Worm (Caenorhabditis elegans) whole organism, L3 larva: ENCODE data around the gene C49C3.7.

Source experiments
- R02D3.7 ChIP-seq: fragments of 150-350 bp; optimal IDR thresholded peaks from 2 replicates; lab custom pipeline; 2014; ENCODE audit warnings: missing biosample characterization, missing genetic modification characterization
- aly-2 ChIP-seq: fragments of 150-350 bp; optimal IDR thresholded peaks from 2 replicates; lab custom pipeline; 2014; ENCODE audit warnings: missing biosample characterization, missing genetic modification characterization
- ama-1 ChIP-seq: fragments of 150-350 bp; optimal IDR thresholded peaks from 2 replicates; lab custom pipeline; 2018
- ceh-28 ChIP-seq: fragments of 150-350 bp; optimal IDR thresholded peaks from 2 replicates; lab custom pipeline; 2014; ENCODE audit warnings: missing biosample characterization, missing genetic modification reagents, missing genetic modification characterization
- ceh-82 ChIP-seq: fragments of 150-350 bp; optimal IDR thresholded peaks from 2 replicates; lab custom pipeline; 2014; ENCODE audit warnings: missing biosample characterization, missing genetic modification characterization
- daf-12 ChIP-seq: fragments of 150-350 bp; optimal IDR thresholded peaks from 2 replicates; lab custom pipeline; 2014; ENCODE audit warnings: missing biosample characterization, missing genetic modification reagents, missing genetic modification characterization
- egl-5 ChIP-seq: fragments of 150-350 bp; optimal IDR thresholded peaks from 2 replicates; lab custom pipeline; 2017; ENCODE audit warnings: missing biosample characterization, missing genetic modification reagents, missing genetic modification characterization, inconsistent platforms
- elt-2 ChIP-seq: sonication (generic microtip); optimal IDR thresholded peaks from 2 replicates; lab custom pipeline; 2016; ENCODE audit warnings: missing genetic modification reagents, mild to moderate bottlenecking, missing genetic modification characterization, missing compliant biosample characterization
- eor-1 ChIP-seq, 2 experiments: fragments of 150-350 bp; optimal IDR thresholded peaks; 2 replicates each; lab custom pipeline; 2014 to 2018; ENCODE audit warnings: missing biosample characterization in 2 of 2, missing genetic modification characterization in 2 of 2
- fkh-2 ChIP-seq: fragments of 150-350 bp; optimal IDR thresholded peaks from 2 replicates; lab custom pipeline; 2014; ENCODE audit warnings: missing biosample characterization, missing genetic modification reagents, missing genetic modification characterization
- fos-1 ChIP-seq: fragments of 150-350 bp; optimal IDR thresholded peaks from 2 replicates; lab custom pipeline; 2014; ENCODE audit warnings: missing biosample characterization, missing genetic modification characterization
- hmg-11 ChIP-seq: sonication (generic microtip); optimal IDR thresholded peaks from 2 replicates; lab custom pipeline; 2016; ENCODE audit warnings: missing genetic modification characterization, missing compliant biosample characterization
- lin-15B ChIP-seq: fragments of 150-350 bp; optimal IDR thresholded peaks from 2 replicates; lab custom pipeline; 2014; ENCODE audit warnings: missing biosample characterization, missing genetic modification characterization
- lsy-12 ChIP-seq: sonication (generic microtip); optimal IDR thresholded peaks from 2 replicates; lab custom pipeline; 2016; ENCODE audit warnings: mild to moderate bottlenecking, missing genetic modification characterization, missing compliant biosample characterization
- mdl-1 ChIP-seq: fragments of 150-350 bp; optimal IDR thresholded peaks from 2 replicates; lab custom pipeline; 2014; ENCODE audit warnings: missing biosample characterization, missing genetic modification characterization
- mml-1 ChIP-seq: fragments of 150-350 bp; sonication (generic microtip); optimal IDR thresholded peaks from 3 replicates; lab custom pipeline; 2014; ENCODE audit warnings: missing biosample characterization, missing genetic modification characterization
- nfya-1 ChIP-seq: sonication (generic microtip); optimal IDR thresholded peaks from 2 replicates; lab custom pipeline; 2017; ENCODE audit warnings: missing genetic modification characterization, mild to moderate bottlenecking, missing compliant biosample characterization, antibody characterized with exemption, moderate library complexity; ENCODE audit not compliant: insufficient read depth
- nhr-11 ChIP-seq: fragments of 150-350 bp; optimal IDR thresholded peaks from 2 replicates; lab custom pipeline; 2014; ENCODE audit warnings: missing biosample characterization, missing genetic modification characterization
- nhr-12 ChIP-seq: fragments of 150-350 bp; optimal IDR thresholded peaks from 2 replicates; lab custom pipeline; 2014; ENCODE audit warnings: missing biosample characterization, missing genetic modification characterization
- nhr-23 ChIP-seq: fragments of 150-350 bp; optimal IDR thresholded peaks from 2 replicates; lab custom pipeline; 2014; ENCODE audit warnings: missing biosample characterization, missing genetic modification reagents, missing genetic modification characterization
- nhr-237 ChIP-seq: fragments of 150-350 bp; optimal IDR thresholded peaks from 2 replicates; lab custom pipeline; 2014; ENCODE audit warnings: missing biosample characterization, missing genetic modification characterization
- nhr-25 ChIP-seq: sonication (generic microtip); optimal IDR thresholded peaks from 2 replicates; lab custom pipeline; 2017; ENCODE audit warnings: missing biosample characterization, missing genetic modification characterization
- nhr-28 ChIP-seq: fragments of 150-350 bp; optimal IDR thresholded peaks from 2 replicates; lab custom pipeline; 2014; ENCODE audit warnings: missing biosample characterization, missing genetic modification characterization
- nhr-67 ChIP-seq: fragments of 150-350 bp; optimal IDR thresholded peaks from 2 replicates; lab custom pipeline; 2014; ENCODE audit warnings: missing biosample characterization, missing genetic modification characterization
- nhr-76 ChIP-seq: fragments of 150-350 bp; sonication (generic microtip); optimal IDR thresholded peaks from 5 replicates; lab custom pipeline; 2014; ENCODE audit warnings: missing biosample characterization, missing genetic modification characterization
- nhr-77 ChIP-seq: fragments of 150-350 bp; optimal IDR thresholded peaks from 2 replicates; lab custom pipeline; 2014; ENCODE audit warnings: missing biosample characterization, missing genetic modification characterization
- pha-4 ChIP-seq: fragments of 150-350 bp; optimal IDR thresholded peaks from 2 replicates; lab custom pipeline; 2014; ENCODE audit warnings: missing biosample characterization, missing genetic modification reagents, missing genetic modification characterization
- pqm-1 ChIP-seq: fragments of 150-350 bp; optimal IDR thresholded peaks from 2 replicates; lab custom pipeline; 2017; ENCODE audit warnings: missing biosample characterization, missing genetic modification characterization, inconsistent platforms
- sea-2 ChIP-seq: fragments of 150-350 bp; sonication (generic microtip); optimal IDR thresholded peaks from 4 replicates; lab custom pipeline; 2014; ENCODE audit warnings: missing biosample characterization, missing genetic modification reagents, missing genetic modification characterization
- skn-1 ChIP-seq: fragments of 150-350 bp; optimal IDR thresholded peaks from 2 replicates; lab custom pipeline; 2014; ENCODE audit warnings: missing biosample characterization, missing genetic modification characterization
- snpc-4 ChIP-seq: fragments of 150-350 bp; optimal IDR thresholded peaks from 2 replicates; lab custom pipeline; 2014; ENCODE audit warnings: missing biosample characterization, missing genetic modification characterization
- tbx-2 ChIP-seq: sonication (generic microtip); optimal IDR thresholded peaks from 2 replicates; lab custom pipeline; 2016; ENCODE audit warnings: mild to moderate bottlenecking, missing genetic modification characterization, missing compliant biosample characterization
- unc-39 ChIP-seq: sonication (generic microtip); optimal IDR thresholded peaks from 4 replicates; lab custom pipeline; 2017; ENCODE audit warnings: missing biosample characterization, missing genetic modification characterization
- unc-62 ChIP-seq: fragments of 150-350 bp; sonication (generic microtip); optimal IDR thresholded peaks from 4 replicates; lab custom pipeline; 2014; ENCODE audit warnings: missing biosample characterization, missing genetic modification reagents, missing genetic modification characterization
- ztf-11 ChIP-seq: fragments of 150-350 bp; optimal IDR thresholded peaks from 2 replicates; lab custom pipeline; 2014; ENCODE audit warnings: missing biosample characterization, missing genetic modification characterization
- ztf-4 ChIP-seq: fragments of 150-350 bp; optimal IDR thresholded peaks from 2 replicates; lab custom pipeline; 2014; ENCODE audit warnings: missing biosample characterization, missing genetic modification characterization

C49C3.7 gene

DNA sequence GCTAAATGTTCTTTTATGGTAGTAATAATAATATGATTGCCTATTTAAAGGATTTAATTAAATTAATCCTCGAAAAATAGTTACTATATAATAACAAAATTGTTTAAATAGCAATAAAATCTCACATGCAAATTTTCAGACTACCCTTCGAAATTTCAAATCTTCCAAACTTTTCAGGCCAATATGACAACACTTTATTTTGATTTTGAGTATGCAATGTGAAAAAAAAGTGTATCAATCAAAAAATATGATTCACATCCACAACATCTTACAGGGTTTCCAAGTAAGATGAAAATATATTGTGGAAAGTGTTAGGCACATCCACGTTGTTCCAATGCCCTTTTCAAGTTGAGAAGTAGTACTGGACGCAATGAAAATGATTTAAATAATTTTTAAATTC is 20.5 kb upstream of the C49C3.7 start, which contains the start of gene snf-9:
Gene snf-9 (plus strand): TSS at position 301 of the 400 bp plus-strand sequence.
- no peak for TF ChIP-seq lsy-12 (tag; lab: Kevin White, UChicago)
- no peak for TF ChIP-seq nhr-237 (tag; lab: Kevin White, UChicago)
- no peak for TF ChIP-seq daf-12 (tag; lab: Kevin White, UChicago)
- no peak for TF ChIP-seq eor-1 (tag; optimal IDR thresholded peaks at IDR 0.05; lab: Kevin White, UChicago)
- TF ChIP-seq unc-62 (GFP tag; lab: Kevin White, UChicago), result no peak
- TF ChIP-seq ceh-82 (tag; lab: Kevin White, UChicago), result no peak
- TF ChIP-seq nhr-11 (tag; lab: Kevin White, UChicago), result no peak
- no peak for TF ChIP-seq snpc-4 (tag; lab: Kevin White, UChicago)
- TF ChIP-seq mml-1 (tag; lab: Kevin White, UChicago), result no peak
- no peak for TF ChIP-seq nfya-1 (tag; lab: Kevin White, UChicago)
- no peak for TF ChIP-seq elt-2 (tag; lab: Kevin White, UChicago)

DNA sequence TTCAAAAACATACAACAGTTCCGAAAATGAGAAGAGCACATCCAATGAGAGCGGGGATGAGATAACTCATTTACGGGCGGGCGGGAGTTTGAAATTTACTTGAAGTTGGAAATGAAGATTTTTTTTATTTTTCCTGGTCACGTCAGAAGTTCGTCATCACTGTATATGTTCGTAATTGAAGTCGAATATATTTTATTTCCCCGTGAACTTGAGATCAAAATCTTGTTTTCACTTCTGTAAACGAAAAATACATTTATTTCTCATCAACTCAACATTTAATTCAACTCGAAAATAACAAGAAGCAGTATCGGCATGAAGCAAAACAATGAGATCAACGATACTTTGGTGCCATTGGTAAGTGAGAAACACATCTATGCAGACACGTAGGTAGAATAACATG is 16.0 kb upstream of the C49C3.7 start, which contains the start of gene C49C3.20:
Gene C49C3.20 (minus strand): TSS at position 101 of the 400 bp plus-strand sequence.
- TF ChIP-seq skn-1 (tag; lab: Kevin White, UChicago) (no peak), lin-15B (tag; lab: Kevin White, UChicago) (no peak), nhr-12 (tag; lab: Kevin White, UChicago) (no peak), nhr-23 (tag; lab: Kevin White, UChicago) (no peak), lsy-12 (tag; lab: Kevin White, UChicago) (no peak)

DNA sequence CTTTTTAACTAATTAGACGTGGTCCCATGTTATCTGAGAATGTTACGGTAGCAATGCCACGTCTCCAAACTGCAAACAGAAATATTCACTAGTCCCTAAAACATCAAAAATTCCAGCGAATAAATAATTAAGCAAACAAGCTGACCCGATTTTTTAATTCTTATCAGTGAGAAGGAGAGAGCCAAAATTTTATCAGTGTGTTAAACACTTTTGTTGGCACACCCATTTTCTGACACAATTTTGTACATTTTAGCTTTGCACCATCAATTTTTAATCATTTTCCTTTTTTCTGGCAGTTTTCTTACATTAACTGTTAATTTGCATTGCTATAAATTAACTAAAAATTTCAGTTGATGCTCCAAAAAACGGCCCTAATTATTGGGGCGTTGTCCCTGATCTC is 11.9 kb upstream of the C49C3.7 start, which contains the start of gene C49C3.4:
Gene C49C3.4 (plus strand): TSS at position 351 of the 400 bp plus-strand sequence.
- TF ChIP-seq ztf-11 (tag; lab: Kevin White, UChicago) (no peak), pqm-1 (tag; lab: Kevin White, UChicago) (peak; percentile 20), elt-2 (tag; lab: Kevin White, UChicago) (peak; percentile 70), lin-15B (tag; lab: Kevin White, UChicago) (no peak), skn-1 (tag; lab: Kevin White, UChicago) (no peak)

DNA sequence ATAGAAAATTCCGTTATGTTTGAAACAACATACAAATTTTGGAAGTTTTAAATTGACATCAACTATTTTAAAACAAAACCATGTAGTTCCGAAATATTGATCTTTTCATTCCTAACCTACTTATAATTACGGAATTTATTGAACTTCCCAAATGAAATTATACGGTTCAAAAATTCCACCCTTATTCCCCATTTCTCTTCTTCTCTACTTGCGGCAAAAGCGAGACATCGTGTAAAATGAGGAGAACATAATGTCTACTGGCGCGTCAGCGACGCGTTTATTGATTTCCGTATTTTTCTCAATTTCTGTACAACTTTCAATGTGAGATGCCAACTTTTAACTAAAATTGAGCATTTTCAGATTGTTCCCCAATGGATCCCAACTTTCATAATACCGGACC is 3.5 kb upstream of the C49C3.7 start, which contains the start of gene ceh-88:
Gene ceh-88 (plus strand): TSS at position 355 of the 400 bp plus-strand sequence.
- TF ChIP-seq nhr-77 (tag; lab: Kevin White, UChicago) (no peak), elt-2 (tag; lab: Kevin White, UChicago) (peak; percentile 13), mdl-1 (tag; lab: Kevin White, UChicago) (no peak), ztf-11 (tag; lab: Kevin White, UChicago) (no peak), pqm-1 (tag; lab: Kevin White, UChicago) (no peak), ztf-4 (tag; lab: Kevin White, UChicago) (no peak), daf-12 (tag; lab: Kevin White, UChicago) (no peak), sea-2 (peak; percentile 4), ama-1 (lab: Kevin White, UChicago) (peak; percentile 45), lsy-12 (tag; lab: Kevin White, UChicago) (no peak), nhr-25 (tag; lab: Kevin White, UChicago) (no peak), nhr-12 (tag; lab: Kevin White, UChicago) (no peak), unc-39 (tag; lab: Kevin White, UChicago) (no peak), skn-1 (tag; lab: Kevin White, UChicago) (no peak), fkh-2 (tag; lab: Kevin White, UChicago) (no peak), snpc-4 (tag; lab: Kevin White, UChicago) (no peak), egl-5 (tag; lab: Kevin White, UChicago) (no peak), nhr-76 (tag; lab: Kevin White, UChicago) (no peak), nhr-67 (tag; lab: Kevin White, UChicago) (no peak), R02D3.7 (tag; lab: Kevin White, UChicago) (no peak), ceh-28 (tag; lab: Kevin White, UChicago) (peak; percentile 25), ceh-82 (tag; lab: Kevin White, UChicago) (no peak), fos-1 (no peak), mml-1 (tag; lab: Kevin White, UChicago) (no peak), pha-4 (tag; lab: Kevin White, UChicago) (peak; percentile 17), tbx-2 (no peak), hmg-11 (tag; lab: Kevin White, UChicago) (peak; percentile 36), aly-2 (tag; lab: Kevin White, UChicago) (no peak), unc-62 (GFP tag; lab: Kevin White, UChicago) (no peak), nhr-28 (tag; lab: Kevin White, UChicago) (no peak)
- TF ChIP-seq, all 47 proteins: peak for 6
